Worm (Caenorhabditis elegans) whole organism, L2 larva: ENCODE measurements around the gene C01G12.3.

ENCODE experiments used
- C34F6.9 ChIP-seq: fragments of 150-350 bp; optimal IDR thresholded peaks from 2 replicates; lab custom pipeline; 2014; ENCODE audit warnings: missing biosample characterization, missing genetic modification characterization
- R02D3.7 ChIP-seq: fragments of 150-350 bp; optimal IDR thresholded peaks from 2 replicates; lab custom pipeline; 2014; ENCODE audit warnings: missing biosample characterization, missing genetic modification characterization
- ZK546.5 ChIP-seq: sonication (generic microtip); optimal IDR thresholded peaks from 2 replicates; lab custom pipeline; 2017; ENCODE audit warnings: missing biosample characterization, missing genetic modification characterization
- alr-1 ChIP-seq: fragments of 150-350 bp; optimal IDR thresholded peaks from 2 replicates; lab custom pipeline; 2014; ENCODE audit warnings: missing biosample characterization, missing genetic modification characterization
- aly-2 ChIP-seq: fragments of 150-350 bp; optimal IDR thresholded peaks from 2 replicates; lab custom pipeline; 2014; ENCODE audit warnings: missing biosample characterization, missing genetic modification characterization
- ama-1 ChIP-seq: fragments of 150-350 bp; optimal IDR thresholded peaks from 2 replicates; lab custom pipeline; 2018; ENCODE audit warnings: inconsistent platforms
- blmp-1 ChIP-seq: sonication (generic microtip); optimal IDR thresholded peaks from 2 replicates; lab custom pipeline; 2017; ENCODE audit warnings: missing genetic modification characterization, mild to moderate bottlenecking, missing compliant biosample characterization, antibody characterized with exemption, moderate library complexity; ENCODE audit not compliant: insufficient read depth
- ceh-16 ChIP-seq: fragments of 150-350 bp; optimal IDR thresholded peaks from 2 replicates; lab custom pipeline; 2014; ENCODE audit warnings: missing biosample characterization, missing genetic modification characterization
- crh-2 ChIP-seq: sonication (generic microtip); optimal IDR thresholded peaks from 2 replicates; lab custom pipeline; 2017; ENCODE audit warnings: missing biosample characterization, missing genetic modification characterization
- dmd-4 ChIP-seq: sonication (generic microtip); optimal IDR thresholded peaks from 2 replicates; lab custom pipeline; 2017; ENCODE audit warnings: missing biosample characterization, missing genetic modification characterization
- elt-1 ChIP-seq: fragments of 150-350 bp; optimal IDR thresholded peaks from 2 replicates; lab custom pipeline; 2014; ENCODE audit warnings: missing biosample characterization, missing genetic modification characterization
- elt-3 ChIP-seq: sonication (generic microtip); optimal IDR thresholded peaks from 2 replicates; lab custom pipeline; 2017; ENCODE audit warnings: missing biosample characterization, missing genetic modification characterization
- fos-1 ChIP-seq: fragments of 150-350 bp; optimal IDR thresholded peaks from 2 replicates; lab custom pipeline; 2014; ENCODE audit warnings: missing biosample characterization, missing genetic modification characterization
- lin-11 ChIP-seq: fragments of 150-350 bp; sonication (generic microtip); optimal IDR thresholded peaks from 2 replicates; lab custom pipeline; 2014; ENCODE audit warnings: missing biosample characterization, missing genetic modification characterization, inconsistent platforms, mixed read lengths
- lin-13 ChIP-seq: fragments of 150-350 bp; optimal IDR thresholded peaks from 2 replicates; lab custom pipeline; 2014; ENCODE audit warnings: missing biosample characterization, missing genetic modification reagents, missing genetic modification characterization
- lin-39 ChIP-seq: fragments of 150-350 bp; optimal IDR thresholded peaks from 2 replicates; lab custom pipeline; 2014; ENCODE audit warnings: missing biosample characterization, missing genetic modification reagents, missing genetic modification characterization
- lsy-2 ChIP-seq, 2 experiments: fragments of 150-350 bp in 1 of 2; sonication (generic microtip) in 1 of 2; optimal IDR thresholded peaks; 2 replicates each; lab custom pipeline; 2014 to 2017; ENCODE audit warnings: missing biosample characterization in 2 of 2, missing genetic modification characterization in 2 of 2
- mab-5 ChIP-seq: fragments of 150-350 bp; optimal IDR thresholded peaks from 2 replicates; lab custom pipeline; 2014; ENCODE audit warnings: missing biosample characterization, missing genetic modification characterization
- mbf-1 ChIP-seq: sonication (generic microtip); optimal IDR thresholded peaks from 2 replicates; lab custom pipeline; 2017; ENCODE audit warnings: missing biosample characterization, missing genetic modification characterization
- nhr-10 ChIP-seq: sonication (generic microtip); optimal IDR thresholded peaks from 2 replicates; lab custom pipeline; 2017; ENCODE audit warnings: missing biosample characterization, missing genetic modification characterization
- nhr-11 ChIP-seq: fragments of 150-350 bp; optimal IDR thresholded peaks from 2 replicates; lab custom pipeline; 2014; ENCODE audit warnings: missing biosample characterization, missing genetic modification characterization
- nhr-237 ChIP-seq: fragments of 150-350 bp; optimal IDR thresholded peaks from 2 replicates; lab custom pipeline; 2014; ENCODE audit warnings: missing biosample characterization, missing genetic modification characterization
- nhr-6 ChIP-seq: fragments of 150-350 bp; optimal IDR thresholded peaks from 2 replicates; lab custom pipeline; 2014; ENCODE audit warnings: missing biosample characterization, missing genetic modification characterization
- nhr-77 ChIP-seq: fragments of 150-350 bp; optimal IDR thresholded peaks from 2 replicates; lab custom pipeline; 2014; ENCODE audit warnings: missing biosample characterization, missing genetic modification characterization
- peb-1 ChIP-seq: fragments of 150-350 bp; optimal IDR thresholded peaks from 2 replicates; lab custom pipeline; 2014; ENCODE audit warnings: missing biosample characterization, missing genetic modification characterization
- sem-4 ChIP-seq: fragments of 150-350 bp; optimal IDR thresholded peaks from 2 replicates; lab custom pipeline; 2014; ENCODE audit warnings: missing biosample characterization, missing genetic modification reagents, missing genetic modification characterization
- sma-9 ChIP-seq, 2 experiments: fragments of 150-350 bp in 1 of 2; sonication (generic microtip) in 1 of 2; optimal IDR thresholded peaks; 2 replicates each; lab custom pipeline; 2014 to 2016; ENCODE audit warnings: missing genetic modification characterization in 2 of 2, mild to moderate bottlenecking in 1 of 2, missing biosample characterization in 1 of 2, missing compliant biosample characterization in 1 of 2, missing genetic modification reagents in 1 of 2, moderate library complexity in 1 of 2
- unc-39 ChIP-seq: fragments of 150-350 bp; optimal IDR thresholded peaks from 2 replicates; lab custom pipeline; 2014; ENCODE audit warnings: missing biosample characterization, missing genetic modification characterization
- unc-55 ChIP-seq: fragments of 150-350 bp; sonication (generic microtip); optimal IDR thresholded peaks from 3 replicates; lab custom pipeline; 2014; ENCODE audit warnings: missing biosample characterization, missing genetic modification reagents, missing genetic modification characterization
- unc-62 ChIP-seq: fragments of 150-350 bp; optimal IDR thresholded peaks from 2 replicates; lab custom pipeline; 2014; ENCODE audit warnings: missing biosample characterization, missing genetic modification reagents, missing genetic modification characterization
- ztf-1 ChIP-seq: fragments of 200-800 bp; sonication (Bioruptor generic); conservative IDR thresholded peaks from 2 replicates; pipeline ENCODE4 v1.3.6; 2022; ENCODE audit warnings: missing genetic modification characterization, missing compliant biosample characterization
- ztf-4 ChIP-seq: fragments of 150-350 bp; optimal IDR thresholded peaks from 2 replicates; lab custom pipeline; 2014; ENCODE audit warnings: missing biosample characterization, missing genetic modification characterization

C01G12.3 gene

DNA sequence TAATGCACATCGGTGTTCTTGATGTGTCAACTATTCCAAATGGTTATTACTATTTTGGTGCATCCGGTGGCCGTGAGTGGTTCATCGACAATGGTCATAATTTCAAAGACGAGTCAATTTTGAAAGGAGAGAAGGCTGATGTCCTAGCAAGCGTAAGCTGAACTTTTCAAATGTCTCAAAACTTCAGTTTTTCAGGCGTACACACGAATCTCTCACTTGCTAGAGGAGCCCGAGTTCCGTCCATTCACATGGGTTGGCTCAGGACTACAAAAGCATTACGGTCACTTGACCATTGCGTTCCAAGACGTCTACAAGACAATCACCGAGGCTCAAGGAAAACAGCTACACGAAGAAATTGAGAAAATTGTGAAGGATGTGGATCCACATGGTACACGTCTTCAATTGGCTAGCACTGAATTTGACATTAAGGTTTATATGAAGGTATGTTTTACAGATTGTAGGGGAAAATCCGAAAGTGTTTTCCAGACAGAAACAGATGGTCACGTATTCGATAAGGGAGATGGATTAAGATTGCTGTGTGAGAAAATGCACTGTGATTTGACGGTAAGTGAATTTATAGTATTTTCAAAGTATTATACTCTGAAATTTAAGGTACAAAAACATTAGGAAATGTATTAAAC, 27.3 kb upstream of the C01G12.3 start:
- TF ChIP-seq nhr-237 (tag; lab: Kevin White, UChicago) (no peak), ama-1 (lab: Kevin White, UChicago) (peak; percentile 1), unc-55 (GFP tag; lab: Kevin White, UChicago) (no peak)
- TF ChIP-seq, all 48 proteins: peak for 1

- TF ChIP-seq ama-1 (lab: Kevin White, UChicago): peak; percentile 33
- TF ChIP-seq lsy-2 (tag; optimal IDR thresholded peaks at IDR 0.05; lab: Kevin White, UChicago): no peak
Measured at ce11 chrII:14608508-14608907, 26.4 kb upstream of the C01G12.3 start.

ce11 chrII:14606172-14606571, 24.1 kb upstream of the C01G12.3 start, which contains the start of gene arl-3:
arl-3 (plus strand) TSS chrII:14606472.
- TF ChIP-seq crh-2 (tag; lab: Kevin White, UChicago) (no peak), ztf-4 (tag; lab: Kevin White, UChicago) (no peak), lin-11 (no peak)

DNA sequence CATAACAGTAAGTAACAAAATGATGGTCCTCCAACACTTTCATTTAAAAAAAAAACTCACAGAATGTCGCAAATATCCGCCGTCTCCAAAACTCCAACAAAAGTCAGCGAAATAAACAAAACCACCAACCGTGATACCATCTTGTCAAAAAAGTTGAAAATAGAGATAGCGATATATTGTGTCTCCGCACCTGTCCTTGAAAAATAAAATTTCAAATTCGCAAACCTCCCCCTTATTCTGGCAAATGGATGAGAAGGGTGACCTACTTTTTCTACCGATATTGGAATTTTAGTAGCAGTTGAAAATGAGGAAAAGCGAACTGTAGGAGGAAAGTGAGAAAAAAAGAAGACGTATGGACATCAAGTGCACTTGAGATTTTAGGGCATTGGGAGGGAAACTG, 23.4 kb upstream of the C01G12.3 start, which contains the start of gene F19H8.2:
Gene F19H8.2 (minus strand): TSS at position 391 of the 400 bp plus-strand sequence.
- TF ChIP-seq nhr-77 (tag; lab: Kevin White, UChicago) (no peak), lsy-2 (tag; optimal IDR thresholded peaks at IDR 0.05; lab: Kevin White, UChicago) (no peak), lin-39 (tag; lab: Kevin White, UChicago) (no peak), alr-1 (tag; lab: Kevin White, UChicago) (no peak), nhr-10 (tag; lab: Kevin White, UChicago) (no peak), ama-1 (lab: Kevin White, UChicago) (peak; percentile 53), nhr-237 (tag; lab: Kevin White, UChicago) (no peak), unc-62 (GFP tag; lab: Kevin White, UChicago) (no peak), elt-1 (no peak), mab-5 (tag; lab: Kevin White, UChicago) (no peak), ceh-16 (tag; lab: Kevin White, UChicago) (peak; percentile 31), elt-3 (tag; lab: Kevin White, UChicago) (no peak)

DNA sequence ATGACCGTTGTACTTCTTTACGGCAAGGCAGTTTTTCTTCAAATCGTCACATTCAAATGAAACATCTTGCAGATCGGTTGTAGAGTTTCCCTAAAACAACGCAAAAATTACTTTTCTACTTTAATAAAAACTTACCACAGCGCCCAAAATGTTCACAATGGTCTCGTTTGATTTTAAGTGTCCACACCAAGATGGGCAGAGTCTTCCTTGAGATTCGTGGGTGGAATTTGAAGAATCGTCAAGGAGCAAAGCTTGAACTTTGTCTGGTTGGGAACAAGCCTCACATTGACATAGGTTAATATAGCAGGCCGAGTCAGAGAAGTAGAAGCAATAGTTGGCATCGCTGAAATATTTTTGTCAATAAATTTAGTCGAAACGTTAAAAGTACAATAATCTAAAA, 22.9 kb upstream of the C01G12.3 start:
- TF ChIP-seq nhr-6: peak; percentile 11
- no peak for TF ChIP-seq ZK546.5
- no peak for TF ChIP-seq ztf-1 (GFP tag; lab: Robert Waterston, UW)

DNA sequence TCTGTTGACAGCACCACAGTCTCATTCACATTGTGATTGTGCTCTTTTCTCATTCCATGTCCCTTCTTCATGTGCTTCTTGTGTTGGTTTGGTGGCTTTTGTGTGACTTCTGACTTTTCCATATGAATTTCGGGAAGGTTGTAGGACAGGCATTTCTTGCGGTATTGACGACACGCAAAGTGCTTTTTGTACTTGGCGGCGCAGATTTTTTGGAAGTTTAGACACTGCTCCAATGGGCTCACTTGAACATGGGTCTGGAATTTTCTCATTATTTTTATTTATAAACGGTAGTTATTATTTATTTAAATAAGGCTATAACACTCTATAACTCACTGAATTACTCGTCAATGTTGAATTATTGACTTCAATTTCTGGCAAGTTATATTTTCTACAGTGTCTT, 22.2 kb upstream of the C01G12.3 start:
- TF ChIP-seq dmd-4 (no peak), lin-13 (GFP tag; lab: Kevin White, UChicago) (no peak), ceh-16 (tag; lab: Kevin White, UChicago) (no peak), lsy-2 (tag; optimal IDR thresholded peaks at IDR 0.05; lab: Kevin White, UChicago) (no peak), R02D3.7 (no peak), sma-9 (GFP tag; optimal IDR thresholded peaks at IDR 0.05; lab: Kevin White, UChicago) (no peak), sma-9 (tag; optimal IDR thresholded peaks at IDR 0.05; lab: Kevin White, UChicago) (no peak), fos-1 (tag; lab: Kevin White, UChicago) (no peak), mbf-1 (tag; lab: Kevin White, UChicago) (no peak), ztf-1 (GFP tag; lab: Robert Waterston, UW) (no peak)

DNA sequence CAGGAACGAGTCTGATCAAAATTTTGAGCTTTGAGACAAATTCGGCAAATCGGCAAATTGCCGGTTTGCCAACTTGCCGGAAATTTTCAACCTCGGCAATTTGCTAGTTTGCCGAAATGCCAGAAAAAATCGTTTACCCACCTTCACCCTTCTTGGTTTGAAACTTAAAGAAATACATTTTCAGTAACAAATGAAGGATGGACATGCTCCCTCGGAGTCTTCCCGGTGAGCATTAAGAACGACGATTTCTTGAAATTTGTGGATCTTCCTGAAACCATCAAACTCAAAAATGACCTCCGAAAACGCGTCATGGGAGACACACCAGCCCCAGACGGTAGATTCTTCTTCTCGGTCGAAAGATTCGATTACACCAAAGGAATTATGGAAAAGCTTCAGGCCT, 20.6 kb upstream of the C01G12.3 start:
- no peak for TF ChIP-seq mab-5 (tag; lab: Kevin White, UChicago)
- no peak for TF ChIP-seq C34F6.9 (tag; lab: Kevin White, UChicago)
- no peak for TF ChIP-seq aly-2
- no peak for TF ChIP-seq peb-1
- no peak for TF ChIP-seq unc-39
- TF ChIP-seq elt-3 (tag; lab: Kevin White, UChicago): no peak
- TF ChIP-seq crh-2 (tag; lab: Kevin White, UChicago): no peak
- no peak for TF ChIP-seq blmp-1 (tag; lab: Kevin White, UChicago)
- TF ChIP-seq sem-4 (tag; lab: Kevin White, UChicago): no peak
- no peak for TF ChIP-seq nhr-11
- no peak for TF ChIP-seq lsy-2 (tag; optimal IDR thresholded peaks at IDR 0.05; lab: Kevin White, UChicago)
- TF ChIP-seq, all 48 proteins: peak for 0
